Worm (Caenorhabditis elegans): Measurements from ENCODE around the gene ddl-3.

DNA sequence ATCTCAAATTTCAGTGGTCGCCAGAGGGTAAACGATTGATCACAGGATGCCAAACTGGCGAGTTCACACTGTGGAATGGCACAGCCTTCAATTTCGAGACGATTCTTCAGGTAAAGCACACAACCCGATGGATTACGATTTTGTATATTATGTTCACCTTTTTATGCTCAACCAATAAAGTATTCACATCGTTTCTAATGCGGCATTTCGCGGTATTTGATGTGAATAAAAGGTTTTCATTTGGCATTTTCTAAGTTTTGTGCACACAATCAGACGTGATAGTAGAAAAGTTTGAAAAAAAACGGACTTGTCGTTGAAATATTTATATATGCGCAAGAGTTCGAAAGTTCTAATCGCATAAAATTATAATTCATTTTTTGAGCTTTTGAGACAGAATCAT lies 14.8 kb upstream of the ddl-3 start:
- no peak for TF ChIP-seq madf-6 (GFP tag; IDR thresholded peaks at IDR 0.05)
- no peak for TF ChIP-seq repo-1 (tag; optimal IDR thresholded peaks at IDR 0.05)
- TF ChIP-seq tbx-9 (tag; optimal IDR thresholded peaks at IDR 0.05; ENCODE audit: borderline replicate concordance) = no peak
- no peak for TF ChIP-seq aptf-2 (GFP tag; conservative IDR thresholded peaks at IDR 0.05)
- no peak for TF ChIP-seq unc-62 (GFP tag; optimal IDR thresholded peaks at IDR 0.05)
- TF ChIP-seq xnd-1 (tag; optimal IDR thresholded peaks at IDR 0.05) = no peak
- no peak for TF ChIP-seq akir-1 (GFP tag; optimal IDR thresholded peaks at IDR 0.05)
- TF ChIP-seq snpc-1.1 (tag; optimal IDR thresholded peaks at IDR 0.05; ENCODE audit: insufficient read depth) = peak; percentile 8
- no peak for TF ChIP-seq F23B12.7 (tag; optimal IDR thresholded peaks at IDR 0.05; ENCODE audit: insufficient read depth)

Data from whole organism, young adult.